Fruit fly (Drosophila melanogaster) whole organism, embryonic: ENCODE data around the gene CG33543.

Experiments
- CG10462 ChIP-seq: fragments of 200-800 bp; sonication (Bioruptor generic); optimal IDR thresholded peaks from 2 replicates; lab custom pipeline; 2016; ENCODE audit warnings: missing biosample characterization, missing genetic modification characterization
- CG11085 ChIP-seq: fragments of 200-800 bp; sonication (Bioruptor generic); IDR thresholded peaks from 2 replicates; pipeline ENCODE4 v1.3.6; 2022; ENCODE audit warnings: missing biosample characterization, missing genetic modification characterization
- CG11398 ChIP-seq: fragments of 200-800 bp; sonication (Bioruptor generic); optimal IDR thresholded peaks from 2 replicates; lab custom pipeline; 2016; ENCODE audit warnings: missing biosample characterization, missing genetic modification characterization
- CG13424 ChIP-seq: fragments of 200-800 bp; sonication (Bioruptor generic); optimal IDR thresholded peaks from 2 replicates; lab custom pipeline; 2019; ENCODE audit warnings: missing biosample characterization, mild to moderate bottlenecking, missing genetic modification characterization, moderate library complexity
- CG14014 ChIP-seq: fragments of 200-800 bp; sonication (Bioruptor generic); IDR thresholded peaks from 2 replicates; pipeline ENCODE4 v1.3.6; 2022; ENCODE audit warnings: missing biosample characterization, missing genetic modification characterization
- CG14667 ChIP-seq: fragments of 200-800 bp; sonication (Bioruptor generic); IDR thresholded peaks from 2 replicates; pipeline ENCODE4 v1.3.6; 2022; ENCODE audit warnings: missing biosample characterization, missing genetic modification characterization
- CG15479 ChIP-seq: fragments of 200-800 bp; sonication (Bioruptor generic); optimal IDR thresholded peaks from 3 replicates; lab custom pipeline; 2019; ENCODE audit warnings: missing biosample characterization, mild to moderate bottlenecking, missing genetic modification characterization, moderate library complexity
- CG1792 ChIP-seq: fragments of 200-800 bp; sonication (Bioruptor generic); optimal IDR thresholded peaks from 2 replicates; lab custom pipeline; 2016; ENCODE audit warnings: missing biosample characterization, missing genetic modification characterization
- CG18011 ChIP-seq: fragments of 200-800 bp; sonication (Bioruptor generic); optimal IDR thresholded peaks from 2 replicates; lab custom pipeline; 2017; ENCODE audit warnings: missing biosample characterization, missing genetic modification characterization, mild to moderate bottlenecking, moderate library complexity, missing genotype
- CG18262 ChIP-seq: fragments of 200-800 bp; optimal IDR thresholded peaks from 3 replicates; lab custom pipeline; 2019; ENCODE audit warnings: missing biosample characterization, mild to moderate bottlenecking, missing genetic modification characterization, moderate library complexity
- CG31441 ChIP-seq: fragments of 200-800 bp; sonication (Bioruptor generic); IDR thresholded peaks from 2 replicates; pipeline ENCODE4 v1.3.6; 2022; ENCODE audit warnings: missing biosample characterization, missing genetic modification characterization
- CG3407 ChIP-seq: fragments of 200-800 bp; sonication (Bioruptor generic); optimal IDR thresholded peaks from 2 replicates; lab custom pipeline; 2018; ENCODE audit warnings: missing biosample characterization, mild to moderate bottlenecking, missing genetic modification characterization
- CG34376 ChIP-seq: fragments of 200-800 bp; sonication (Bioruptor generic); optimal IDR thresholded peaks from 2 replicates; lab custom pipeline; 2018; ENCODE audit warnings: missing biosample characterization, mild to moderate bottlenecking, missing genetic modification characterization
- CG6175 ChIP-seq: fragments of 200-800 bp; sonication (Bioruptor generic); IDR thresholded peaks from 3 replicates; pipeline ENCODE4 v1.3.6; 2022; ENCODE audit warnings: missing biosample characterization, missing genetic modification characterization
- CG6254 ChIP-seq: fragments of 200-800 bp; sonication (Bioruptor generic); optimal IDR thresholded peaks from 3 replicates; lab custom pipeline; 2017; ENCODE audit warnings: mild to moderate bottlenecking, missing biosample characterization, missing genetic modification reagents, missing genetic modification characterization
- CG6791 ChIP-seq: fragments of 200-800 bp; sonication (Bioruptor generic); IDR thresholded peaks from 3 replicates; pipeline ENCODE4 v1.3.6; 2022; ENCODE audit warnings: missing biosample characterization, missing genetic modification characterization; ENCODE audit not compliant: partially characterized antibody
- CG7987 ChIP-seq: fragments of 200-800 bp; sonication (Bioruptor generic); optimal IDR thresholded peaks from 2 replicates; lab custom pipeline; 2018; ENCODE audit warnings: missing biosample characterization, mild to moderate bottlenecking, missing genetic modification characterization, moderate library complexity
- CG9876 ChIP-seq: fragments of 200-800 bp; sonication (Bioruptor generic); optimal IDR thresholded peaks from 2 replicates; lab custom pipeline; 2016; ENCODE audit warnings: missing biosample characterization, missing genetic modification characterization
- CoRest ChIP-seq: fragments of 200-800 bp; sonication (Bioruptor generic); optimal IDR thresholded peaks from 3 replicates; lab custom pipeline; 2018; ENCODE audit warnings: missing biosample characterization, mild to moderate bottlenecking, missing genetic modification characterization, moderate library complexity
- Deaf1 ChIP-seq: fragments of 200-800 bp; optimal IDR thresholded peaks from 3 replicates; lab custom pipeline; 2019; ENCODE audit warnings: missing biosample characterization, mild to moderate bottlenecking, missing genetic modification characterization, moderate library complexity
- Dek ChIP-seq: fragments of 200-800 bp; sonication (Bioruptor generic); optimal IDR thresholded peaks from 3 replicates; lab custom pipeline; 2019; ENCODE audit warnings: missing biosample characterization, mild to moderate bottlenecking, missing genetic modification characterization, moderate library complexity
- Doc2 ChIP-seq: fragments of 200-800 bp; sonication (Bioruptor generic); IDR thresholded peaks from 2 replicates; pipeline ENCODE4 v1.3.6; 2022; ENCODE audit warnings: missing biosample characterization, missing genetic modification characterization
- HLH3B ChIP-seq: fragments of 200-800 bp; sonication (Bioruptor generic); IDR thresholded peaks from 2 replicates; pipeline ENCODE4 v1.3.6; 2022; ENCODE audit warnings: missing biosample characterization, missing genetic modification characterization
- Lhr ChIP-seq: fragments of 200-800 bp; sonication (Bioruptor generic); optimal IDR thresholded peaks from 3 replicates; lab custom pipeline; 2017; ENCODE audit warnings: mild to moderate bottlenecking, missing biosample characterization, missing genetic modification reagents, missing genetic modification characterization
- Lpt ChIP-seq: fragments of >200 bp; optimal IDR thresholded peaks from 2 replicates; lab custom pipeline; 2018; ENCODE audit warnings: missing biosample characterization, missing genetic modification characterization
- MBD-R2 ChIP-seq: fragments of 200-800 bp; sonication (Bioruptor generic); IDR thresholded peaks from 2 replicates; pipeline ENCODE4 v1.3.6; 2022; ENCODE audit warnings: missing biosample characterization, missing genetic modification characterization
- MTF-1 ChIP-seq: fragments of 200-800 bp; sonication (Bioruptor generic); optimal IDR thresholded peaks from 2 replicates; lab custom pipeline; 2018; ENCODE audit warnings: missing biosample characterization, mild to moderate bottlenecking, missing genetic modification characterization, borderline replicate concordance
- Nf-YB ChIP-seq: fragments of 200-800 bp; sonication (Bioruptor generic); optimal IDR thresholded peaks from 3 replicates; lab custom pipeline; 2019; ENCODE audit warnings: missing biosample characterization, mild to moderate bottlenecking, missing genetic modification characterization, moderate library complexity
- Oli ChIP-seq: fragments of 200-800 bp; sonication (Bioruptor generic); optimal IDR thresholded peaks from 2 replicates; lab custom pipeline; 2018; ENCODE audit warnings: missing biosample characterization, mild to moderate bottlenecking, missing genetic modification characterization, moderate library complexity
- Poxn ChIP-seq: fragments of 200-800 bp; sonication (Bioruptor generic); IDR thresholded peaks from 2 replicates; pipeline ENCODE4 v1.3.6; 2022; ENCODE audit warnings: missing biosample characterization, missing genetic modification characterization
- ash1 ChIP-seq: fragments of 200-800 bp; sonication (Bioruptor generic); optimal IDR thresholded peaks from 2 replicates; lab custom pipeline; 2018; ENCODE audit warnings: missing biosample characterization, mild to moderate bottlenecking, missing genetic modification characterization
- az2 ChIP-seq: fragments of 200-800 bp; sonication (Bioruptor generic); optimal IDR thresholded peaks from 3 replicates; lab custom pipeline; 2016; ENCODE audit warnings: missing biosample characterization, missing genetic modification characterization
- br ChIP-seq: fragments of >200 bp; optimal IDR thresholded peaks from 2 replicates; lab custom pipeline; 2017
- chm ChIP-seq: fragments of 200-800 bp; sonication (Bioruptor generic); IDR thresholded peaks from 2 replicates; pipeline ENCODE4 v1.3.6; 2022; ENCODE audit warnings: missing biosample characterization, missing genetic modification characterization
- danr ChIP-seq: fragments of 200-800 bp; sonication (Bioruptor generic); IDR thresholded peaks from 2 replicates; pipeline ENCODE4 v1.3.6; 2022; ENCODE audit warnings: missing biosample characterization, missing genetic modification characterization
- esg ChIP-seq: fragments of 200-800 bp; sonication (Bioruptor generic); conservative IDR thresholded peaks from 2 replicates; pipeline ENCODE4 v1.3.6; 2022; ENCODE audit warnings: missing biosample characterization, missing genetic modification characterization
- ewg ChIP-seq: fragments of 200-800 bp; sonication (Bioruptor generic); optimal IDR thresholded peaks from 3 replicates; lab custom pipeline; 2017; ENCODE audit warnings: mild to moderate bottlenecking, missing biosample characterization, missing genetic modification reagents, missing genetic modification characterization
- gcm ChIP-seq: fragments of 200-800 bp; sonication (Bioruptor generic); optimal IDR thresholded peaks from 2 replicates; lab custom pipeline; 2019; ENCODE audit warnings: missing biosample characterization, mild to moderate bottlenecking, missing genetic modification characterization, moderate library complexity
- gsb-n ChIP-seq: fragments of 200-800 bp; sonication (Bioruptor generic); optimal IDR thresholded peaks from 3 replicates; lab custom pipeline; 2018; ENCODE audit warnings: missing biosample characterization, mild to moderate bottlenecking, missing genetic modification characterization
- kni ChIP-seq: fragments of 200-800 bp; sonication (Bioruptor generic); optimal IDR thresholded peaks from 3 replicates; lab custom pipeline; 2017; ENCODE audit warnings: mild to moderate bottlenecking, missing biosample characterization, missing genetic modification reagents, missing genetic modification characterization
- knrl ChIP-seq: fragments of 200-800 bp; sonication (Bioruptor generic); IDR thresholded peaks from 3 replicates; pipeline ENCODE4 v1.3.6; 2022; ENCODE audit warnings: missing biosample characterization, missing genetic modification characterization; ENCODE audit not compliant: partially characterized antibody
- nau ChIP-seq: fragments of 200-800 bp; sonication (Bioruptor generic); optimal IDR thresholded peaks from 3 replicates; lab custom pipeline; 2017; ENCODE audit warnings: missing biosample characterization, mild to moderate bottlenecking, missing genetic modification characterization, missing genetic modification reagents
- oc ChIP-seq: fragments of 200-800 bp; sonication (Bioruptor generic); optimal IDR thresholded peaks from 2 replicates; lab custom pipeline; 2018; ENCODE audit warnings: missing biosample characterization, mild to moderate bottlenecking, missing genetic modification characterization, moderate library complexity
- peb ChIP-seq: fragments of 200-800 bp; sonication (Bioruptor generic); IDR thresholded peaks from 2 replicates; pipeline ENCODE4 v1.3.6; 2022; ENCODE audit warnings: missing biosample characterization, missing genetic modification characterization
- repo ChIP-seq: fragments of 200-800 bp; sonication (Bioruptor generic); optimal IDR thresholded peaks from 2 replicates; lab custom pipeline; 2016; ENCODE audit warnings: missing biosample characterization, missing genetic modification characterization
- ro ChIP-seq: fragments of 200-800 bp; sonication (Bioruptor generic); IDR thresholded peaks from 2 replicates; pipeline ENCODE4 v1.3.6; 2022; ENCODE audit warnings: missing biosample characterization, missing genetic modification characterization
- run ChIP-seq: fragments of 200-800 bp; sonication (Bioruptor generic); optimal IDR thresholded peaks from 3 replicates; lab custom pipeline; 2018; ENCODE audit warnings: missing biosample characterization, mild to moderate bottlenecking, missing genetic modification characterization
- sd ChIP-seq: fragments of 200-800 bp; sonication (Bioruptor generic); optimal IDR thresholded peaks from 3 replicates; lab custom pipeline; 2018; ENCODE audit warnings: missing biosample characterization, mild to moderate bottlenecking, missing genetic modification characterization, moderate library complexity
- stc ChIP-seq: fragments of 200-800 bp; sonication (Bioruptor generic); IDR thresholded peaks from 2 replicates; pipeline ENCODE4 v1.3.6; 2022; ENCODE audit warnings: missing biosample characterization, missing genetic modification characterization
- twi ChIP-seq: fragments of 200-800 bp; optimal IDR thresholded peaks from 2 replicates; lab custom pipeline; 2019; ENCODE audit warnings: missing biosample characterization, mild to moderate bottlenecking, missing genetic modification characterization, moderate library complexity
- yki ChIP-seq: fragments of >200 bp; optimal IDR thresholded peaks from 3 replicates; lab custom pipeline; 2018

CG33543 gene

DNA sequence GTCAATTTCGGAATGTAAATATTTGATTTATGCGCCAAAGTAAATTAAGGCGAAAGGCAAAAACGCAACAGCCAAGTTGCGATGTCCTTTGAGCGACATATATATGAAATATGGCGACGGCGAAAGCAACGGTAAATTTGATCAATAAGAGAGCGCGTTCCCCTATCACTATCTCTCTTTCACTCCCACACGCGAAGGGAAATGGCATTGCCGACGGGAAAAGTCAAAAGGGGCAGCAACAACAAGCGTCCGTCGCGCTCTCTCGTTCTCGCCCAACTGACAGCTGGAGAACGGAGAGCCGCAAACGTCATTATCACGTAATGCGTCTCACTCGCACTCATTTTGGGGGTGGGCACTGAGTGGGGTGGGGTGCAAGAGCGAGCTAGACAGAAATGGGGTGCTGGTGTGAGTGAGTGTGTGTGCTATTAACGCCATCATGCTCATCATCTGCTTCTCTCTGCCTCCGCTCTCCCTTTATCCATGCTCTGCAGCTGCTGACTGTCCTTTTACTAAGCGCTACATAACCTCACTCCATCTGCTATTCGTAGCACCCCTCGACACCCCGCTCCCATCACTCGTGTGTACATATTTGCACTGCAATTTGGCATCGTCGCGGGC is 35.7 kb downstream of the CG33543 start, which contains the start of gene erm (continued):
- TF ChIP-seq CG15479 (GFP tag; lab: Kevin White, UChicago) (no peak), danr (GFP tag; lab: Robert Waterston, UW) (no peak), yki (no peak), br (lab: Kevin White, UChicago) (no peak), oc (tag; lab: Kevin White, UChicago) (peak; percentile 74), stc (GFP tag; lab: Robert Waterston, UW) (no peak), CG14014 (no peak), repo (GFP tag; lab: Kevin White, UChicago) (no peak), esg (no peak), CG3407 (GFP tag; lab: Kevin White, UChicago) (peak; percentile 15), kni (GFP tag; lab: Kevin White, UChicago) (peak; percentile 37), peb (GFP tag; lab: Robert Waterston, UW) (no peak), nau (no peak), knrl (GFP tag; lab: Robert Waterston, UW) (no peak), Doc2 (no peak), MBD-R2 (GFP tag; lab: Robert Waterston, UW) (no peak), CG31441 (GFP tag; lab: Robert Waterston, UW) (no peak), ash1 (GFP tag; lab: Kevin White, UChicago) (no peak), CG34376 (GFP tag; lab: Kevin White, UChicago) (no peak), CG6791 (GFP tag; lab: Robert Waterston, UW) (0 out of 3 replicates have a peak, but pooled peaks have one; percentile 5), CG6175 (GFP tag; lab: Robert Waterston, UW) (no peak), CG9876 (GFP tag; lab: Kevin White, UChicago) (no peak), CG1792 (GFP tag; lab: Kevin White, UChicago) (no peak), Lhr (GFP tag; lab: Kevin White, UChicago) (no peak), Deaf1 (tag; lab: Kevin White, UChicago) (peak; percentile 76), CG10462 (no peak), gsb-n (tag; lab: Kevin White, UChicago) (peak; percentile 76), MTF-1 (GFP tag; lab: Kevin White, UChicago) (peak; percentile 74), ewg (GFP tag; lab: Kevin White, UChicago) (peak; percentile 79), Lpt (no peak), Oli (tag; lab: Kevin White, UChicago) (no peak), Poxn (GFP tag; lab: Robert Waterston, UW) (no peak), CoRest (tag; lab: Kevin White, UChicago) (peak; percentile 63), gcm (GFP tag; lab: Kevin White, UChicago) (peak; percentile 43), CG18262 (tag; lab: Kevin White, UChicago) (no peak), az2 (GFP tag; lab: Kevin White, UChicago) (no peak), CG14667 (GFP tag; lab: Robert Waterston, UW) (no peak), Nf-YB (GFP tag; lab: Kevin White, UChicago) (peak; percentile 97), sd (tag; lab: Kevin White, UChicago) (no peak), run (tag; lab: Kevin White, UChicago) (no peak), CG13424 (no peak), CG7987 (GFP tag; lab: Kevin White, UChicago) (no peak), CG18011 (GFP tag; lab: Kevin White, UChicago) (no peak), CG11085 (no peak), chm (GFP tag; lab: Robert Waterston, UW) (no peak), ro (no peak), Dek (tag; lab: Kevin White, UChicago) (no peak), HLH3B (GFP tag; lab: Robert Waterston, UW) (no peak), CG11398 (no peak), CG6254 (GFP tag; lab: Kevin White, UChicago) (no peak), twi (tag; lab: Kevin White, UChicago) (peak; percentile 56)
